Worm (Caenorhabditis elegans) whole organism, midembryonic: Measurements from ENCODE around the gene col-114.

Experiments used
- med-1 ChIP-seq: sonication (generic microtip); optimal IDR thresholded peaks from 2 replicates; lab custom pipeline; 2017; ENCODE audit warnings: missing genetic modification characterization, mild to moderate bottlenecking, missing compliant biosample characterization, antibody characterized with exemption, missing genetic modification reagents; ENCODE audit not compliant: insufficient read depth
- ref-1 ChIP-seq: fragments of 200-800 bp; sonication (Bioruptor generic); conservative IDR thresholded peaks from 2 replicates; pipeline ENCODE4 v1.3.6; 2022; ENCODE audit warnings: missing genetic modification reagents, missing genetic modification characterization, missing compliant biosample characterization

DNA sequence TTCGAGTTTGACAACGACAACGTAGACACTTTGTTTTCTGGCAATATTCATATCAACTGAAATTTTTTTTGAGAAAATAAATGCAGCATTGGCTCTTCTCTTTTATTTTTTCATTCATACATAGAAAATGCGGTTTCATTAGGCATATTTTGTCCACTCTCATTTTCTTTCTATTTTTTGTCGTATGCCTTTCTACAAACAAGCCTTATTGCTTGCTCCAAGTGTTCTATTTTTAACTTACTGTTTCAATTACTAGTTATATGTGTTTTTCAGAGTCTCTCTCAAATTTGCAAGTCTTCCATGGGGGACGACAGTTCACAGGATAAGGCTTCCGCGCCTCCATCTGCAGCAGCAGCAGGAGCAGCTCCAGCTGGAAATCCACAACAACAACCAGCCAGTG is 40.5 kb downstream of the col-114 start, which contains the start of gene kcc-1:
- no peak for TF ChIP-seq ref-1 (GFP tag; lab: Robert Waterston, UW)
- no peak for TF ChIP-seq med-1 (GFP tag; lab: Kevin White, UChicago)
